Worm (Caenorhabditis elegans) whole organism, late embryonic: ENCODE data around the gene srx-119.

ENCODE experiments used
- C08G9.2 ChIP-seq: sonication (generic microtip); optimal IDR thresholded peaks from 2 replicates; lab custom pipeline; 2016; ENCODE audit warnings: mild to moderate bottlenecking, missing genetic modification characterization, moderate library complexity, missing compliant biosample characterization
- C38D4.7 ChIP-seq: fragments of 200-800 bp; sonication (Bioruptor generic); optimal IDR thresholded peaks from 2 replicates; lab custom pipeline; 2018; ENCODE audit warnings: mild to moderate bottlenecking, missing genetic modification characterization, moderate library complexity, missing compliant biosample characterization
- F13H6.1 ChIP-seq: sonication (generic microtip); optimal IDR thresholded peaks from 2 replicates; lab custom pipeline; 2016; ENCODE audit warnings: missing genetic modification characterization, missing compliant biosample characterization
- K02D7.2 ChIP-seq: sonication (generic microtip); optimal IDR thresholded peaks from 2 replicates; lab custom pipeline; 2017; ENCODE audit warnings: mild to moderate bottlenecking, missing genetic modification characterization, missing compliant biosample characterization
- T23F11.4 ChIP-seq: fragments of 200-800 bp; sonication (Bioruptor generic); optimal IDR thresholded peaks from 2 replicates; lab custom pipeline; 2018; ENCODE audit warnings: mild to moderate bottlenecking, missing genetic modification characterization, missing compliant biosample characterization
- Y22D7AL.16 ChIP-seq: sonication (generic microtip); optimal IDR thresholded peaks from 2 replicates; lab custom pipeline; 2016; ENCODE audit warnings: missing genetic modification characterization, missing compliant biosample characterization
- ahr-1 ChIP-seq: sonication (generic microtip); optimal IDR thresholded peaks from 2 replicates; lab custom pipeline; 2016; ENCODE audit warnings: missing genetic modification characterization, missing compliant biosample characterization
- ama-1 ChIP-seq: fragments of 150-350 bp; optimal IDR thresholded peaks from 2 replicates; lab custom pipeline; 2014
- ceh-2 ChIP-seq: sonication (generic microtip); optimal IDR thresholded peaks from 2 replicates; lab custom pipeline; 2016; ENCODE audit warnings: missing genotype, missing genetic modification characterization, missing compliant biosample characterization
- ceh-24 ChIP-seq: sonication (generic microtip); optimal IDR thresholded peaks from 2 replicates; lab custom pipeline; 2016; ENCODE audit warnings: mild to moderate bottlenecking, missing genetic modification characterization, missing compliant biosample characterization
- ceh-34 ChIP-seq: sonication (generic microtip); optimal IDR thresholded peaks from 2 replicates; lab custom pipeline; 2016; ENCODE audit warnings: mild to moderate bottlenecking, missing genetic modification characterization, missing compliant biosample characterization
- ceh-45 ChIP-seq: fragments of 200-800 bp; sonication (Bioruptor generic); IDR thresholded peaks from 2 replicates; pipeline ENCODE4 v1.3.6; 2022; ENCODE audit warnings: missing genetic modification reagents, missing genetic modification characterization, missing compliant biosample characterization
- ceh-6 ChIP-seq: fragments of 200-800 bp; sonication (Bioruptor generic); optimal IDR thresholded peaks from 2 replicates; lab custom pipeline; 2018; ENCODE audit warnings: mild to moderate bottlenecking, missing genetic modification characterization, missing compliant biosample characterization
- ceh-9 ChIP-seq: sonication (generic microtip); optimal IDR thresholded peaks from 2 replicates; lab custom pipeline; 2016; ENCODE audit warnings: mild to moderate bottlenecking, missing genetic modification characterization, inconsistent platforms, missing compliant biosample characterization
- che-1 ChIP-seq: sonication (generic microtip); optimal IDR thresholded peaks from 2 replicates; lab custom pipeline; 2016; ENCODE audit warnings: mild to moderate bottlenecking, missing genetic modification characterization, missing compliant biosample characterization
- dmd-4 ChIP-seq: sonication (generic microtip); optimal IDR thresholded peaks from 2 replicates; lab custom pipeline; 2016; ENCODE audit warnings: borderline replicate concordance, missing genetic modification characterization, missing compliant biosample characterization
- dve-1 ChIP-seq: sonication (generic microtip); optimal IDR thresholded peaks from 2 replicates; lab custom pipeline; 2017; ENCODE audit warnings: antibody characterized with exemption, mild to moderate bottlenecking, missing genetic modification characterization, missing compliant biosample characterization
- ets-4 ChIP-seq: sonication (generic microtip); optimal IDR thresholded peaks from 2 replicates; lab custom pipeline; 2016; ENCODE audit warnings: missing genetic modification characterization, missing compliant biosample characterization
- fkh-10 ChIP-seq: fragments of 150-350 bp; optimal IDR thresholded peaks from 2 replicates; lab custom pipeline; 2014; ENCODE audit warnings: missing biosample characterization, missing genetic modification reagents, missing genetic modification characterization
- fkh-6 ChIP-seq: sonication (generic microtip); optimal IDR thresholded peaks from 2 replicates; lab custom pipeline; 2016; ENCODE audit warnings: missing genetic modification characterization, missing compliant biosample characterization
- gmeb-2 ChIP-seq: sonication (generic microtip); optimal IDR thresholded peaks from 2 replicates; lab custom pipeline; 2016; ENCODE audit warnings: missing genetic modification characterization, inconsistent platforms, missing compliant biosample characterization
- hlh-13 ChIP-seq: fragments of 200-800 bp; sonication (Bioruptor generic); optimal IDR thresholded peaks from 2 replicates; lab custom pipeline; 2018; ENCODE audit warnings: mild to moderate bottlenecking, missing genetic modification characterization, missing compliant biosample characterization
- hlh-8 ChIP-seq: sonication (generic microtip); optimal IDR thresholded peaks from 2 replicates; lab custom pipeline; 2016; ENCODE audit warnings: missing genotype, missing genetic modification characterization, missing compliant biosample characterization
- lin-11 ChIP-seq: fragments of 200-800 bp; sonication (Bioruptor generic); optimal IDR thresholded peaks from 2 replicates; lab custom pipeline; 2018; ENCODE audit warnings: mild to moderate bottlenecking, missing genetic modification characterization, missing compliant biosample characterization
- madf-2 ChIP-seq: sonication (generic microtip); optimal IDR thresholded peaks from 2 replicates; lab custom pipeline; 2017; ENCODE audit warnings: missing genetic modification characterization, missing compliant biosample characterization
- mec-3 ChIP-seq: sonication (generic microtip); optimal IDR thresholded peaks from 2 replicates; lab custom pipeline; 2016; ENCODE audit warnings: borderline replicate concordance, missing genetic modification characterization, missing compliant biosample characterization
- nfya-1 ChIP-seq: sonication (generic microtip); optimal IDR thresholded peaks from 2 replicates; lab custom pipeline; 2017; ENCODE audit warnings: missing genetic modification characterization, mild to moderate bottlenecking, missing compliant biosample characterization, antibody characterized with exemption, moderate library complexity
- nhr-11 ChIP-seq: fragments of 150-350 bp; optimal IDR thresholded peaks from 2 replicates; lab custom pipeline; 2014; ENCODE audit warnings: missing biosample characterization, missing genetic modification characterization
- nhr-232 ChIP-seq: sonication (generic microtip); optimal IDR thresholded peaks from 2 replicates; lab custom pipeline; 2016; ENCODE audit warnings: missing genetic modification characterization, missing compliant biosample characterization
- odd-2 ChIP-seq: sonication (generic microtip); optimal IDR thresholded peaks from 2 replicates; lab custom pipeline; 2017; ENCODE audit warnings: antibody characterized with exemption, mild to moderate bottlenecking, missing genetic modification characterization, missing compliant biosample characterization
- pag-3 ChIP-seq: sonication (generic microtip); optimal IDR thresholded peaks from 2 replicates; lab custom pipeline; 2016; ENCODE audit warnings: missing compliant biosample characterization, missing genetic modification characterization, borderline replicate concordance
- pat-9 ChIP-seq: fragments of 200-800 bp; sonication (Bioruptor generic); optimal IDR thresholded peaks from 2 replicates; lab custom pipeline; 2018; ENCODE audit warnings: mild to moderate bottlenecking, missing genetic modification characterization, moderate library complexity, missing compliant biosample characterization
- pax-1 ChIP-seq: fragments of 150-350 bp; optimal IDR thresholded peaks from 2 replicates; lab custom pipeline; 2014; ENCODE audit warnings: missing biosample characterization, missing genetic modification characterization
- pha-2 ChIP-seq: sonication (generic microtip); optimal IDR thresholded peaks from 2 replicates; lab custom pipeline; 2017; ENCODE audit warnings: mild to moderate bottlenecking, missing genetic modification characterization, missing compliant biosample characterization
- pha-4 ChIP-seq: fragments of 150-350 bp; optimal IDR thresholded peaks from 2 replicates; lab custom pipeline; 2018; ENCODE audit warnings: missing biosample characterization, missing genetic modification reagents, missing genetic modification characterization
- pros-1 ChIP-seq: fragments of 150-350 bp; optimal IDR thresholded peaks from 2 replicates; lab custom pipeline; 2014; ENCODE audit warnings: missing biosample characterization, missing genetic modification reagents, missing genetic modification characterization
- ref-2 ChIP-seq: sonication (generic microtip); optimal IDR thresholded peaks from 2 replicates; lab custom pipeline; 2016; ENCODE audit warnings: missing genetic modification characterization, missing compliant biosample characterization
- sox-4 ChIP-seq: sonication (generic microtip); optimal IDR thresholded peaks from 2 replicates; lab custom pipeline; 2017; ENCODE audit warnings: mild to moderate bottlenecking, missing genetic modification characterization, inconsistent platforms, missing compliant biosample characterization
- tbx-2 ChIP-seq: sonication (generic microtip); optimal IDR thresholded peaks from 2 replicates; lab custom pipeline; 2016; ENCODE audit warnings: missing genetic modification characterization, missing compliant biosample characterization
- tbx-7 ChIP-seq: sonication (generic microtip); optimal IDR thresholded peaks from 2 replicates; lab custom pipeline; 2016; ENCODE audit warnings: missing genotype, missing genetic modification characterization, missing compliant biosample characterization
- ttx-3 ChIP-seq: sonication (generic microtip); optimal IDR thresholded peaks from 2 replicates; lab custom pipeline; 2016; ENCODE audit warnings: missing genetic modification reagents, missing genetic modification characterization, missing compliant biosample characterization
- unc-42 ChIP-seq: sonication (generic microtip); optimal IDR thresholded peaks from 2 replicates; lab custom pipeline; 2016; ENCODE audit warnings: missing genotype, missing genetic modification characterization, missing compliant biosample characterization
- unc-55 ChIP-seq: sonication (generic microtip); optimal IDR thresholded peaks from 2 replicates; lab custom pipeline; 2017; ENCODE audit warnings: missing biosample characterization, missing genetic modification reagents, missing genetic modification characterization
- unc-86 ChIP-seq: sonication (generic microtip); optimal IDR thresholded peaks from 2 replicates; lab custom pipeline; 2016; ENCODE audit warnings: missing genetic modification characterization, missing compliant biosample characterization
- ztf-16 ChIP-seq: sonication (generic microtip); optimal IDR thresholded peaks from 2 replicates; lab custom pipeline; 2017; ENCODE audit warnings: missing genetic modification characterization, missing compliant biosample characterization

srx-119 gene

ce11 chrII:12489903-12490302 is 38.1 kb upstream of the srx-119 start, which contains the start of gene T21B4.15:
T21B4.15 (plus strand) TSS chrII:12490203.
- no peak for TF ChIP-seq ceh-6
- TF ChIP-seq F13H6.1 (tag; lab: Kevin White, UChicago) = no peak
- TF ChIP-seq dmd-4 (tag; lab: Kevin White, UChicago) = no peak
- no peak for TF ChIP-seq pros-1 (tag; lab: Kevin White, UChicago)
- TF ChIP-seq sox-4 (tag; lab: Kevin White, UChicago) = no peak
- TF ChIP-seq pag-3 (tag; lab: Kevin White, UChicago) = no peak
- no peak for TF ChIP-seq pha-4
- TF ChIP-seq che-1 (tag; lab: Kevin White, UChicago) = no peak
- no peak for TF ChIP-seq tbx-2 (tag; lab: Kevin White, UChicago)
- TF ChIP-seq fkh-10 (GFP tag; lab: Kevin White, UChicago) = no peak

- TF ChIP-seq K02D7.2 (tag; lab: Kevin White, UChicago) (no peak), ztf-16 (tag; lab: Kevin White, UChicago) (no peak), pha-2 (tag; lab: Kevin White, UChicago) (no peak), tbx-2 (tag; lab: Kevin White, UChicago) (no peak), ceh-2 (tag; lab: Kevin White, UChicago) (no peak), unc-55 (GFP tag; lab: Kevin White, UChicago) (no peak), dve-1 (tag; lab: Kevin White, UChicago) (no peak), pat-9 (tag; lab: Kevin White, UChicago) (no peak), Y22D7AL.16 (tag; lab: Kevin White, UChicago) (no peak), ceh-34 (no peak), C08G9.2 (tag; lab: Kevin White, UChicago) (no peak), nhr-11 (tag; lab: Kevin White, UChicago) (no peak), C38D4.7 (no peak), tbx-7 (no peak)
- TF ChIP-seq, all 69 proteins: peak for 0
Observed at ce11 chrII:12491936-12492335, 36.1 kb upstream of the srx-119 start, which contains the start of gene srz-6. srz-6 (plus strand) TSS chrII:12492236.

- TF ChIP-seq F13H6.1 (tag; lab: Kevin White, UChicago) (no peak), dve-1 (tag; lab: Kevin White, UChicago) (no peak), pax-1 (no peak), madf-2 (tag; lab: Kevin White, UChicago) (no peak)
Observed at ce11 chrII:12494067-12494477, 34.0 kb upstream of the srx-119 start.

ce11 chrII:12494556-12495131 is 33.4 kb upstream of the srx-119 start, which contains the start of gene col-85:
col-85 (minus strand) TSS chrII:12495095.
- TF ChIP-seq T23F11.4 (GFP tag; lab: Kevin White, UChicago) (peak; percentile 97), hlh-13 (GFP tag; lab: Kevin White, UChicago) (peak; percentile 94), ceh-9 (tag; lab: Kevin White, UChicago) (peak; percentile 93), ztf-16 (tag; lab: Kevin White, UChicago) (peak; percentile 95), C38D4.7 (peak; percentile 90), ceh-24 (tag; lab: Kevin White, UChicago) (peak; percentile 90), nfya-1 (tag; lab: Kevin White, UChicago) (peak; percentile 84), odd-2 (tag; lab: Kevin White, UChicago) (peak; percentile 79), ceh-2 (tag; lab: Kevin White, UChicago) (peak; percentile 88), ama-1 (lab: Kevin White, UChicago) (no peak), unc-42 (tag; lab: Kevin White, UChicago) (peak; percentile 84), unc-86 (tag; lab: Kevin White, UChicago) (peak; percentile 84), mec-3 (peak; percentile 75), ahr-1 (peak; percentile 86), nhr-232 (tag; lab: Kevin White, UChicago) (peak; percentile 85), pax-1 (no peak), ceh-6 (peak; percentile 91), ets-4 (peak; percentile 78), C08G9.2 (tag; lab: Kevin White, UChicago) (peak; percentile 87), fkh-6 (tag; lab: Kevin White, UChicago) (peak; percentile 95), ttx-3 (tag; lab: Kevin White, UChicago) (peak; percentile 92), fkh-10 (GFP tag; lab: Kevin White, UChicago) (peak; percentile 52), ref-2 (peak; percentile 89), gmeb-2 (tag; lab: Kevin White, UChicago) (peak; percentile 98), lin-11 (tag; lab: Kevin White, UChicago) (peak; percentile 87), K02D7.2 (tag; lab: Kevin White, UChicago) (peak; percentile 95), ceh-45 (GFP tag; lab: Robert Waterston, UW) (peak; percentile 96), hlh-8 (tag; lab: Kevin White, UChicago) (peak; percentile 90), ceh-34 (peak; percentile 92), unc-55 (GFP tag; lab: Kevin White, UChicago) (no peak)
